Worm (Caenorhabditis elegans) whole organism, L2 larva: ENCODE measurements around the gene prx-3.

ENCODE experiments used
- aly-2 ChIP-seq: fragments of 150-350 bp; optimal IDR thresholded peaks from 2 replicates; lab custom pipeline; 2014; ENCODE audit warnings: missing biosample characterization, missing genetic modification characterization
- nhr-11 ChIP-seq: fragments of 150-350 bp; optimal IDR thresholded peaks from 2 replicates; lab custom pipeline; 2014; ENCODE audit warnings: missing biosample characterization, missing genetic modification characterization
- nhr-237 ChIP-seq: fragments of 150-350 bp; optimal IDR thresholded peaks from 2 replicates; lab custom pipeline; 2014; ENCODE audit warnings: missing biosample characterization, missing genetic modification characterization
- snpc-4 ChIP-seq: fragments of 150-350 bp; optimal IDR thresholded peaks from 2 replicates; lab custom pipeline; 2014; ENCODE audit warnings: missing biosample characterization, missing genetic modification characterization
- unc-55 ChIP-seq: fragments of 150-350 bp; sonication (generic microtip); optimal IDR thresholded peaks from 3 replicates; lab custom pipeline; 2014; ENCODE audit warnings: missing biosample characterization, missing genetic modification reagents, missing genetic modification characterization

DNA sequence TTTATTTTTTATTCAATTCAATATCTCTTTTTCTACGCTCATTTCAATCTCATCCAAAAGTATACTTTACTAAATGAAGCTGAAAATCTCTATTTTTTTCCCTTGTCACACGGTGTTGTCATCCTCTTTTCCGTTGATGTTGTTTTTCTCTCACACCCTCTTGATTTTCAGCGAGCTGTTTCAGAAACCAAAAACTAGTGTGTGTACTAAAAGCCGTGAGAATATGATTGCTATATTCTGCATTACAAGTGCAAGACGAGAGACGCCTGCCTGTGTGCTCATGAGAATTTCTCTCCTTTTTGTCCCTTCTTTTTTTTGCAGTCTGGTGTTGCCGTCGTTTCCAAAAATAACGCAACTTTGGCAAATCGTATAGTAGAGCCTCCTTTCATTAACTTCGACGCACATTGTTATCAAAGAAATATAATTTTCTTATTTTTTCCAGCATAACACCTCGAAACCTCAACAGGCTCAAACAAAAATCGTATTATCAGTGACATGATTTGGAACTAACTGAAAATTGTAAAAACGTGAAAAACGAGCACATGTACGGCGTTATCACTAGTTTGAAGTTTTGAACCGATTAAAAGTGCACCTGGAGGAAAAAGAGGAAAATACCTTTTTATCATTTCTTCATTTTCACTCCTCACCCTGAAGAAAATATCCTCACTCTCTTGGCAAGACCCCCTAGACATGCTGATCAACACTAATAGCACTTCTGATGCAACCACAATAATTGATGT lies 5.5 kb upstream of the prx-3 start, which contains the start of gene C15H9.2:
- TF ChIP-seq aly-2: no peak
- TF ChIP-seq unc-55 (GFP tag; lab: Kevin White, UChicago): peak; percentile 50
- no peak for TF ChIP-seq nhr-11 (tag; lab: Kevin White, UChicago)
- no peak for TF ChIP-seq nhr-237
- no peak for TF ChIP-seq snpc-4 (tag; lab: Kevin White, UChicago)
